Worm (Caenorhabditis elegans) whole organism, young adult: Measurements from ENCODE around the gene nhr-233.

Source experiments
- B0261.1 ChIP-seq: sonication (generic microtip); optimal IDR thresholded peaks from 2 replicates; lab custom pipeline; 2016; ENCODE audit warnings: mild to moderate bottlenecking, missing genetic modification characterization, moderate library complexity, missing compliant biosample characterization
- C06A6.2 ChIP-seq: fragments of 200-800 bp; sonication (Bioruptor generic); conservative IDR thresholded peaks from 2 replicates; pipeline ENCODE4 v1.3.6; 2022; ENCODE audit warnings: missing genetic modification characterization, missing compliant biosample characterization
- D2030.7 ChIP-seq: fragments of 200-800 bp; sonication (Bioruptor generic); IDR thresholded peaks from 2 replicates; pipeline ENCODE4 v1.3.6; 2022; ENCODE audit warnings: missing genetic modification reagents, missing genetic modification characterization, missing compliant biosample characterization
- F22D6.2 ChIP-seq: sonication (generic microtip); optimal IDR thresholded peaks from 2 replicates; lab custom pipeline; 2016; ENCODE audit warnings: mild to moderate bottlenecking, missing genetic modification characterization, missing compliant biosample characterization
- F52B5.7 ChIP-seq: sonication (generic microtip); optimal IDR thresholded peaks from 2 replicates; lab custom pipeline; 2016; ENCODE audit warnings: mild to moderate bottlenecking, missing genetic modification characterization, missing compliant biosample characterization
- T26A5.8 ChIP-seq: sonication (generic microtip); optimal IDR thresholded peaks from 2 replicates; lab custom pipeline; 2016; ENCODE audit warnings: missing genetic modification characterization, missing compliant biosample characterization
- Y53F4B.3 ChIP-seq: fragments of 200-800 bp; sonication (Bioruptor generic); IDR thresholded peaks from 2 replicates; pipeline ENCODE4 v1.3.6; 2022; ENCODE audit warnings: missing genetic modification reagents, missing genetic modification characterization, missing compliant biosample characterization
- Y53G8AR.9 ChIP-seq: fragments of 200-800 bp; sonication (Bioruptor generic); conservative IDR thresholded peaks from 2 replicates; pipeline ENCODE4 v1.3.6; 2022; ENCODE audit warnings: missing genetic modification reagents, missing genetic modification characterization, missing compliant biosample characterization
- akir-1 ChIP-seq: fragments of 200-800 bp; sonication (Bioruptor generic); optimal IDR thresholded peaks from 2 replicates; lab custom pipeline; 2018; ENCODE audit warnings: mild to moderate bottlenecking, missing genetic modification characterization, moderate library complexity, missing compliant biosample characterization
- ama-1 ChIP-seq, 3 experiments: fragments of 150-350 bp in 1 of 3; sonication (generic microtip) in 2 of 3; optimal IDR thresholded peaks; 2 replicates each; lab custom pipeline; 2014 to 2018; ENCODE audit warnings: missing biosample characterization in 2 of 3, missing genetic modification characterization in 2 of 3, missing genetic modification reagents in 2 of 3
- aptf-2 ChIP-seq: fragments of 200-800 bp; sonication (Bioruptor generic); conservative IDR thresholded peaks from 2 replicates; pipeline ENCODE4 v1.3.6; 2022; ENCODE audit warnings: missing genetic modification reagents, missing genetic modification characterization, missing compliant biosample characterization
- attf-5 ChIP-seq: fragments of 200-800 bp; sonication (Bioruptor generic); optimal IDR thresholded peaks from 2 replicates; lab custom pipeline; 2018; ENCODE audit warnings: mild to moderate bottlenecking, missing genetic modification characterization, missing compliant biosample characterization
- bed-2 ChIP-seq: fragments of 200-800 bp; sonication (Bioruptor generic); IDR thresholded peaks from 2 replicates; pipeline ENCODE4 v1.3.6; 2022; ENCODE audit warnings: missing genetic modification reagents, missing genetic modification characterization, missing compliant biosample characterization
- ccch-3 ChIP-seq: fragments of 200-800 bp; sonication (Bioruptor generic); optimal IDR thresholded peaks from 2 replicates; lab custom pipeline; 2018; ENCODE audit warnings: mild to moderate bottlenecking, missing genetic modification characterization, missing compliant biosample characterization
- ceh-27 ChIP-seq: fragments of 200-800 bp; sonication (Bioruptor generic); optimal IDR thresholded peaks from 2 replicates; lab custom pipeline; 2018; ENCODE audit warnings: mild to moderate bottlenecking, missing genetic modification characterization, moderate library complexity, missing compliant biosample characterization
- ceh-58 ChIP-seq: fragments of 200-800 bp; sonication (Bioruptor generic); IDR thresholded peaks from 2 replicates; pipeline ENCODE4 v1.3.6; 2022; ENCODE audit warnings: missing genetic modification characterization, missing compliant biosample characterization
- ceh-79 ChIP-seq: sonication (generic microtip); optimal IDR thresholded peaks from 2 replicates; lab custom pipeline; 2017; ENCODE audit warnings: mild to moderate bottlenecking, missing genetic modification characterization, missing compliant biosample characterization
- ceh-91 ChIP-seq: fragments of 200-800 bp; sonication (Bioruptor generic); IDR thresholded peaks from 2 replicates; pipeline ENCODE4 v1.3.6; 2022; ENCODE audit warnings: missing genetic modification reagents, missing genetic modification characterization, missing compliant biosample characterization
- dox-1 ChIP-seq: fragments of 200-800 bp; sonication (Bioruptor generic); IDR thresholded peaks from 2 replicates; pipeline ENCODE4 v1.3.6; 2022; ENCODE audit warnings: missing genetic modification reagents, missing genetic modification characterization, missing compliant biosample characterization
- ets-4 ChIP-seq: fragments of 200-800 bp; sonication (Bioruptor generic); optimal IDR thresholded peaks from 2 replicates; lab custom pipeline; 2018; ENCODE audit warnings: mild to moderate bottlenecking, missing genetic modification characterization, missing compliant biosample characterization
- hlh-26 ChIP-seq: fragments of 200-800 bp; sonication (Bioruptor generic); conservative IDR thresholded peaks from 2 replicates; pipeline ENCODE4 v1.3.6; 2022; ENCODE audit warnings: missing genetic modification reagents, missing genetic modification characterization, missing compliant biosample characterization
- hmg-20 ChIP-seq: fragments of 200-800 bp; sonication (Bioruptor generic); IDR thresholded peaks from 2 replicates; pipeline ENCODE4 v1.3.6; 2022; ENCODE audit warnings: missing genetic modification reagents, missing genetic modification characterization, missing compliant biosample characterization
- hrde-1 ChIP-seq: sonication (generic microtip); optimal IDR thresholded peaks from 2 replicates; lab custom pipeline; 2016; ENCODE audit warnings: missing genetic modification characterization, mild to moderate bottlenecking, missing compliant biosample characterization, moderate library complexity, missing genotype, missing genetic modification reagents, borderline replicate concordance
- let-526 ChIP-seq: fragments of 200-800 bp; sonication (Bioruptor generic); IDR thresholded peaks from 2 replicates; pipeline ENCODE4 v1.3.6; 2022; ENCODE audit warnings: missing genetic modification reagents, missing genetic modification characterization, missing compliant biosample characterization
- let-607 ChIP-seq, 2 experiments: fragments of 200-800 bp in 1 of 2; sonication (Bioruptor generic) in 1 of 2; sonication (generic microtip) in 1 of 2; optimal IDR thresholded peaks; 2 replicates each; lab custom pipeline; 2016 to 2018; ENCODE audit warnings: mild to moderate bottlenecking in 2 of 2, missing compliant biosample characterization in 2 of 2, missing genetic modification characterization in 2 of 2, moderate library complexity in 2 of 2, missing genotype in 1 of 2
- lin-54 ChIP-seq: fragments of 200-800 bp; sonication (Bioruptor generic); optimal IDR thresholded peaks from 2 replicates; lab custom pipeline; 2018; ENCODE audit warnings: mild to moderate bottlenecking, missing genetic modification characterization, missing compliant biosample characterization
- lir-1 ChIP-seq: fragments of 200-800 bp; sonication (Bioruptor generic); conservative IDR thresholded peaks from 2 replicates; pipeline ENCODE4 v1.3.6; 2022; ENCODE audit warnings: missing genetic modification reagents, missing genetic modification characterization, missing compliant biosample characterization
- lsl-1 ChIP-seq: fragments of 200-800 bp; sonication (Bioruptor generic); optimal IDR thresholded peaks from 2 replicates; lab custom pipeline; 2018; ENCODE audit warnings: mild to moderate bottlenecking, missing genetic modification characterization, moderate library complexity, missing compliant biosample characterization
- madf-3 ChIP-seq: fragments of 200-800 bp; sonication (Bioruptor generic); IDR thresholded peaks from 2 replicates; pipeline ENCODE4 v1.3.6; 2022; ENCODE audit warnings: missing genetic modification reagents, missing genetic modification characterization, missing compliant biosample characterization
- madf-8 ChIP-seq: fragments of 200-800 bp; sonication (Bioruptor generic); conservative IDR thresholded peaks from 2 replicates; pipeline ENCODE4 v1.3.6; 2022; ENCODE audit warnings: missing genetic modification reagents, missing genetic modification characterization, missing compliant biosample characterization
- mcd-1 ChIP-seq: fragments of 200-800 bp; sonication (Bioruptor generic); IDR thresholded peaks from 2 replicates; pipeline ENCODE4 v1.3.6; 2022; ENCODE audit warnings: missing genetic modification reagents, missing genetic modification characterization, missing compliant biosample characterization
- nfya-1 ChIP-seq: sonication (generic microtip); optimal IDR thresholded peaks from 2 replicates; lab custom pipeline; 2017; ENCODE audit warnings: antibody characterized with exemption, missing compliant biosample characterization, missing genetic modification characterization, borderline replicate concordance; ENCODE audit not compliant: insufficient read depth
- nhr-27 ChIP-seq: fragments of 200-800 bp; sonication (Bioruptor generic); optimal IDR thresholded peaks from 2 replicates; lab custom pipeline; 2018; ENCODE audit warnings: mild to moderate bottlenecking, missing genetic modification characterization, moderate library complexity, missing compliant biosample characterization
- nhr-80 ChIP-seq: sonication (generic microtip); optimal IDR thresholded peaks from 2 replicates; lab custom pipeline; 2016; ENCODE audit warnings: missing genetic modification characterization, missing compliant biosample characterization
- pha-4 ChIP-seq: fragments of 150-350 bp; sonication (generic microtip); optimal IDR thresholded peaks from 2 replicates; lab custom pipeline; 2014; ENCODE audit warnings: missing biosample characterization, missing genetic modification reagents, missing genetic modification characterization
- sptf-2 ChIP-seq: fragments of 200-800 bp; sonication (Bioruptor generic); optimal IDR thresholded peaks from 2 replicates; lab custom pipeline; 2018; ENCODE audit warnings: mild to moderate bottlenecking, missing genetic modification characterization, missing compliant biosample characterization
- tbp1 ChIP-seq: fragments of 200-800 bp; sonication (Bioruptor generic); optimal IDR thresholded peaks from 2 replicates; lab custom pipeline; 2018; ENCODE audit warnings: mild to moderate bottlenecking, missing genetic modification characterization, missing compliant biosample characterization
- tbx-9 ChIP-seq: sonication (generic microtip); optimal IDR thresholded peaks from 2 replicates; lab custom pipeline; 2016; ENCODE audit warnings: borderline replicate concordance, missing genetic modification characterization, inconsistent platforms, missing compliant biosample characterization
- tlf-1 ChIP-seq: fragments of 200-800 bp; sonication (Bioruptor generic); optimal IDR thresholded peaks from 2 replicates; lab custom pipeline; 2018; ENCODE audit warnings: mild to moderate bottlenecking, missing genetic modification characterization, missing compliant biosample characterization
- zfh-2 ChIP-seq: fragments of 200-800 bp; sonication (Bioruptor generic); conservative IDR thresholded peaks from 2 replicates; pipeline ENCODE4 v1.3.6; 2022; ENCODE audit warnings: missing genetic modification reagents, missing genetic modification characterization, missing compliant biosample characterization
- ztf-18 ChIP-seq: sonication (generic microtip); optimal IDR thresholded peaks from 2 replicates; lab custom pipeline; 2016; ENCODE audit warnings: missing genotype, mild to moderate bottlenecking, missing genetic modification characterization, missing compliant biosample characterization
- ztf-22 ChIP-seq: fragments of 200-800 bp; sonication (Bioruptor generic); optimal IDR thresholded peaks from 2 replicates; lab custom pipeline; 2018; ENCODE audit warnings: mild to moderate bottlenecking, missing genetic modification characterization, moderate library complexity, missing compliant biosample characterization
- ztf-26 ChIP-seq: sonication (generic microtip); optimal IDR thresholded peaks from 2 replicates; lab custom pipeline; 2017; ENCODE audit warnings: missing genetic modification characterization, missing compliant biosample characterization
- ztf-28 ChIP-seq: fragments of 200-800 bp; sonication (Bioruptor generic); IDR thresholded peaks from 2 replicates; pipeline ENCODE4 v1.3.6; 2022; ENCODE audit warnings: missing genetic modification reagents, missing genetic modification characterization, missing compliant biosample characterization
- ztf-3 ChIP-seq: fragments of 200-800 bp; sonication (Bioruptor generic); optimal IDR thresholded peaks from 2 replicates; lab custom pipeline; 2018; ENCODE audit warnings: mild to moderate bottlenecking, missing genetic modification characterization, missing compliant biosample characterization

The nhr-233 gene

ce11 chrV:16592947-16593791 lies 22.6 kb upstream of the nhr-233 start (continued):
- TF ChIP-seq Y53F4B.3 (GFP tag; lab: Robert Waterston, UW) = no peak
- TF ChIP-seq nfya-1 (tag; lab: Kevin White, UChicago) = no peak
- TF ChIP-seq ceh-27 (GFP tag; lab: Kevin White, UChicago) = no peak
- no peak for TF ChIP-seq akir-1
- TF ChIP-seq ceh-91 (GFP tag; lab: Robert Waterston, UW) = no peak
- no peak for TF ChIP-seq ztf-18 (tag; lab: Kevin White, UChicago)
- no peak for TF ChIP-seq ztf-28 (GFP tag; lab: Robert Waterston, UW)
- 0 out of 2 replicates have a peak, but pooled peaks have one; percentile 58 for TF ChIP-seq Y53G8AR.9
- TF ChIP-seq nhr-27 (tag; lab: Kevin White, UChicago) = no peak
- no peak for TF ChIP-seq ztf-26 (tag; lab: Kevin White, UChicago)
- TF ChIP-seq pha-4 (tag; lab: Kevin White, UChicago) = peak; percentile 53
- TF ChIP-seq ztf-22 = no peak
- TF ChIP-seq nhr-80 (tag; lab: Kevin White, UChicago) = peak; percentile 0
- no peak for TF ChIP-seq T26A5.8 (tag; lab: Kevin White, UChicago)
- TF ChIP-seq ztf-3 (GFP tag; lab: Kevin White, UChicago) = peak; percentile 14
- TF ChIP-seq B0261.1 = no peak
- TF ChIP-seq bed-2 (GFP tag; lab: Robert Waterston, UW) = no peak
- TF ChIP-seq F52B5.7 (tag; lab: Kevin White, UChicago) = peak; percentile 40
- TF ChIP-seq let-526 (GFP tag; lab: Robert Waterston, UW) = no peak; the same call in 1 of the 2 replicates
- no peak for TF ChIP-seq lir-1 (GFP tag; lab: Robert Waterston, UW)
- TF ChIP-seq tbp1 = no peak
- no peak for TF ChIP-seq hlh-26
- no peak for TF ChIP-seq tlf-1
- TF ChIP-seq sptf-2 = no peak
- no peak for TF ChIP-seq tbx-9
- TF ChIP-seq attf-5 (GFP tag; lab: Kevin White, UChicago) = no peak
- TF ChIP-seq aptf-2 (GFP tag; lab: Robert Waterston, UW) = no peak
- TF ChIP-seq madf-8 (GFP tag; lab: Robert Waterston, UW) = no peak
- no peak for TF ChIP-seq zfh-2 (GFP tag; lab: Robert Waterston, UW)
- TF ChIP-seq D2030.7 (GFP tag; lab: Robert Waterston, UW) = no peak
- no peak for TF ChIP-seq let-607 (tag; optimal IDR thresholded peaks at IDR 0.05; lab: Kevin White, UChicago)
- TF ChIP-seq mcd-1 (GFP tag; lab: Robert Waterston, UW) = no peak
- no peak for TF ChIP-seq ets-4
- no peak for TF ChIP-seq lin-54 (GFP tag; lab: Kevin White, UChicago)
- TF ChIP-seq F22D6.2 (tag; lab: Kevin White, UChicago) = no peak
- TF ChIP-seq hmg-20 (GFP tag; lab: Robert Waterston, UW) = 0 out of 2 replicates have a peak, but pooled peaks have one; percentile 12

DNA sequence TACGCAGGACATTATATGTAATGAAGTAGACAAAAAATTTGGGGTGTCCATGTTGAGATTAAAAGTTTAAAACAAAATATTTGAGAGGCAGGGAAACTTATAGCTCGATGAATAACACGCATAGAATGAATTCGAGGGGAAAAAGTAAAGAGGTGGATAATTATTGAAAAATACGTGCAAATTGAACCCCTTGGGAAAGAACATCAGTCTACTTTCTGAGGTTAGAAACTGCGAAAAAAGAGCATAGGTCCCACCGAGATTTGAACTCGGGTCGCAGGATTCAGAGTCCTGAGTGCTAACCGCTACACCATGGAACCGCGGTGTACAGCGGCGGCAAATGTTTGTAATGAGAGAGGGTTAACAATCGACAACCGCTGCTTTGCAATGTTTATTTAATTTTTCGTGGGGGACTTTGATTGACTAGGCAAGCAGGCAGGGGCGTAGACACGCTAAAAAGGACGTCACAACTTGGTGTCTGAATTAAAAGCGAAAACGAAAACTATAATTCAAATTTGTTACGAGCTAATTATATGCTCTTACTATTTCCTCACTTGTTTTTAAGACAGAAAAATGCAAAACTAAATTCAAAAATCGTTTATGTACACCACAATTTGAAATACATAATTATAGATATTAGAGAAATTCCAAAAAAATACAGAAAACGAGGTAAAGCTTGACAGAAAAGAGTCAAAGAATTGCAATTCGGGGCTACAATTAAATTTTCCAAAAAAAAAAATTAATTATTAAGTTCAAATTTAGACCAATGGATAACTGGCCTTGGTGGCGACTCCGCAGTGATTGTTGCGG lies 21.6 kb upstream of the nhr-233 start, which contains the start of gene srh-269:
srh-269 (minus strand) TSS at position 51 of the 807 bp plus-strand sequence.
- peak; percentile 96 for TF ChIP-seq F52B5.7 (tag; lab: Kevin White, UChicago)
- peak; percentile 93 for TF ChIP-seq ceh-79 (tag; lab: Kevin White, UChicago)
- peak; percentile 77 for TF ChIP-seq C06A6.2 (GFP tag; lab: Robert Waterston, UW)
- TF ChIP-seq lsl-1 (GFP tag; lab: Kevin White, UChicago) = peak; percentile 20
- TF ChIP-seq madf-3 (GFP tag; lab: Robert Waterston, UW) = peak; percentile 85
- no peak for TF ChIP-seq nfya-1 (tag; lab: Kevin White, UChicago)
- no peak for TF ChIP-seq bed-2 (GFP tag; lab: Robert Waterston, UW)
- peak; percentile 79 for TF ChIP-seq ama-1 (optimal IDR thresholded peaks at IDR 0.05; lab: Kevin White, UChicago)
- peak in 1 of 2 experiments; percentile 54 for TF ChIP-seq ama-1 (GFP tag; optimal IDR thresholded peaks at IDR 0.05; lab: Kevin White, UChicago)
- peak; percentile 88; the same call in 1 of the 2 replicates for TF ChIP-seq ceh-58
- TF ChIP-seq dox-1 (GFP tag; lab: Robert Waterston, UW) = peak; percentile 56; the same call in 1 of the 2 replicates
- peak; percentile 7 for TF ChIP-seq hrde-1 (tag; lab: Kevin White, UChicago)
- TF ChIP-seq ets-4 = peak; percentile 91
- no peak for TF ChIP-seq ccch-3
- peak; percentile 77 for TF ChIP-seq mcd-1 (GFP tag; lab: Robert Waterston, UW)
